Worm (Caenorhabditis elegans) whole organism, early embryonic: ENCODE results near the gene Y51H7C.9.

Experiments
- B0310.2 ChIP-seq: sonication (generic microtip); optimal IDR thresholded peaks from 2 replicates; lab custom pipeline; 2016; ENCODE audit warnings: mild to moderate bottlenecking, missing genetic modification characterization, missing compliant biosample characterization
- F13C5.2 ChIP-seq: sonication (generic microtip); optimal IDR thresholded peaks from 2 replicates; lab custom pipeline; 2017; ENCODE audit warnings: mild to moderate bottlenecking, missing genetic modification characterization, inconsistent platforms, missing compliant biosample characterization
- aly-1 ChIP-seq: sonication (generic microtip); optimal IDR thresholded peaks from 2 replicates; lab custom pipeline; 2016; ENCODE audit warnings: missing genetic modification characterization, missing compliant biosample characterization
- ama-1 ChIP-seq: fragments of 150-350 bp; optimal IDR thresholded peaks from 2 replicates; lab custom pipeline; 2014
- ceh-13 ChIP-seq: fragments of 200-800 bp; sonication (Bioruptor generic); optimal IDR thresholded peaks from 2 replicates; lab custom pipeline; 2018; ENCODE audit warnings: mild to moderate bottlenecking, missing genetic modification characterization, missing compliant biosample characterization
- ceh-36 ChIP-seq: sonication (generic microtip); optimal IDR thresholded peaks from 2 replicates; lab custom pipeline; 2016; ENCODE audit warnings: missing genetic modification characterization, inconsistent platforms, missing compliant biosample characterization
- ets-7 ChIP-seq: sonication (generic microtip); optimal IDR thresholded peaks from 2 replicates; lab custom pipeline; 2016; ENCODE audit warnings: missing genotype, missing genetic modification characterization, missing compliant biosample characterization
- flt-1 ChIP-seq: fragments of 200-800 bp; sonication (Bioruptor generic); IDR thresholded peaks from 2 replicates; pipeline ENCODE4 v1.3.6; 2022; ENCODE audit warnings: missing genetic modification characterization, missing compliant biosample characterization
- hmbx-1 ChIP-seq: sonication (generic microtip); optimal IDR thresholded peaks from 2 replicates; lab custom pipeline; 2016; ENCODE audit warnings: mild to moderate bottlenecking, missing genetic modification characterization, missing compliant biosample characterization
- hmg-4 ChIP-seq: fragments of 200-800 bp; sonication (Bioruptor generic); optimal IDR thresholded peaks from 2 replicates; lab custom pipeline; 2018; ENCODE audit warnings: mild to moderate bottlenecking, missing genetic modification characterization, missing compliant biosample characterization
- hnd-1 ChIP-seq: sonication (generic microtip); optimal IDR thresholded peaks from 2 replicates; lab custom pipeline; 2016; ENCODE audit warnings: missing genetic modification characterization, missing compliant biosample characterization
- pes-1 ChIP-seq: fragments of 200-800 bp; sonication (Bioruptor generic); IDR thresholded peaks from 2 replicates; pipeline ENCODE4 v1.3.6; 2022; ENCODE audit warnings: missing genetic modification reagents, missing genetic modification characterization, missing compliant biosample characterization
- scrt-1 ChIP-seq: fragments of 200-800 bp; sonication (Bioruptor generic); IDR thresholded peaks from 2 replicates; pipeline ENCODE4 v1.3.6; 2022; ENCODE audit warnings: missing genetic modification characterization, missing compliant biosample characterization
- sea-1 ChIP-seq: fragments of 200-800 bp; sonication (Bioruptor generic); conservative IDR thresholded peaks from 2 replicates; pipeline ENCODE4 v1.3.6; 2022; ENCODE audit warnings: missing genetic modification characterization, missing compliant biosample characterization
- tbx-11 ChIP-seq: fragments of 200-800 bp; sonication (Bioruptor generic); IDR thresholded peaks from 2 replicates; pipeline ENCODE4 v1.3.6; 2022; ENCODE audit warnings: missing genetic modification characterization, missing compliant biosample characterization
- tbx-37 ChIP-seq: fragments of 200-800 bp; sonication (Bioruptor generic); conservative IDR thresholded peaks from 2 replicates; pipeline ENCODE4 v1.3.6; 2022; ENCODE audit warnings: missing genetic modification reagents, missing genetic modification characterization, missing compliant biosample characterization
- tra-4 ChIP-seq: sonication (generic microtip); optimal IDR thresholded peaks from 2 replicates; lab custom pipeline; 2017; ENCODE audit warnings: missing genetic modification characterization, missing compliant biosample characterization

The Y51H7C.9 gene

ce11 chrII:1403056-1403455 lies 8.2 kb downstream of the Y51H7C.9 start, which contains the start of the genes Y51H7C.41 and cogc-4:
Gene Y51H7C.41 (plus strand): TSS chrII:1403321.
Gene cogc-4 (plus strand): TSS chrII:1403441.
- TF ChIP-seq hmbx-1 (tag; lab: Kevin White, UChicago) (no peak), scrt-1 (GFP tag; lab: Robert Waterston, UW) (no peak), hnd-1 (no peak)

ce11 chrII:1402167-1402619 lies 9.1 kb downstream of the Y51H7C.9 start, which contains the start of gene Y51H7C.7:
Gene Y51H7C.7 (plus strand): TSS chrII:1402569.
- TF ChIP-seq F13C5.2 (tag; lab: Kevin White, UChicago) (no peak), B0310.2 (no peak), tbx-11 (GFP tag; lab: Robert Waterston, UW) (no peak), hmg-4 (GFP tag; lab: Kevin White, UChicago) (no peak), ceh-36 (tag; lab: Kevin White, UChicago) (no peak), ama-1 (lab: Kevin White, UChicago) (no peak), tbx-37 (GFP tag; lab: Robert Waterston, UW) (no peak), ceh-13 (GFP tag; lab: Kevin White, UChicago) (no peak), ets-7 (tag; lab: Kevin White, UChicago) (no peak)

ce11 chrII:1401474-1401873 lies 9.8 kb downstream of the Y51H7C.9 start, which contains the start of gene Y51H7C.8:
Gene Y51H7C.8 (plus strand): TSS chrII:1401774.
- TF ChIP-seq ceh-13 (GFP tag; lab: Kevin White, UChicago) (no peak), sea-1 (GFP tag; lab: Robert Waterston, UW) (no peak), flt-1 (GFP tag; lab: Robert Waterston, UW) (no peak), ceh-36 (tag; lab: Kevin White, UChicago) (no peak), aly-1 (no peak), tra-4 (tag; lab: Kevin White, UChicago) (no peak), scrt-1 (GFP tag; lab: Robert Waterston, UW) (no peak), hmg-4 (GFP tag; lab: Kevin White, UChicago) (no peak), B0310.2 (no peak), tbx-11 (GFP tag; lab: Robert Waterston, UW) (no peak), ama-1 (lab: Kevin White, UChicago) (no peak), tbx-37 (GFP tag; lab: Robert Waterston, UW) (no peak), hnd-1 (no peak), F13C5.2 (tag; lab: Kevin White, UChicago) (no peak), ets-7 (tag; lab: Kevin White, UChicago) (no peak), pes-1 (GFP tag; lab: Robert Waterston, UW) (no peak), hmbx-1 (tag; lab: Kevin White, UChicago) (no peak)

ce11 chrII:1400105-1400504 lies 11.2 kb downstream of the Y51H7C.9 start, which contains the start of gene F54D12.1:
Gene F54D12.1 (plus strand): TSS chrII:1400405.
- TF ChIP-seq ceh-36 (tag; lab: Kevin White, UChicago), result no peak
- no peak for TF ChIP-seq B0310.2
- TF ChIP-seq pes-1 (GFP tag; lab: Robert Waterston, UW), result no peak
- TF ChIP-seq ceh-13 (GFP tag; lab: Kevin White, UChicago), result no peak
- TF ChIP-seq tbx-37 (GFP tag; lab: Robert Waterston, UW), result no peak
- no peak for TF ChIP-seq ama-1 (lab: Kevin White, UChicago)
- no peak for TF ChIP-seq hnd-1
- TF ChIP-seq hmg-4 (GFP tag; lab: Kevin White, UChicago), result no peak
- no peak for TF ChIP-seq tbx-11 (GFP tag; lab: Robert Waterston, UW)

- no peak for TF ChIP-seq scrt-1 (GFP tag; lab: Robert Waterston, UW)
- no peak for TF ChIP-seq ceh-13 (GFP tag; lab: Kevin White, UChicago)
- no peak for TF ChIP-seq ceh-36 (tag; lab: Kevin White, UChicago)
- no peak for TF ChIP-seq hmg-4 (GFP tag; lab: Kevin White, UChicago)
- no peak for TF ChIP-seq hmbx-1 (tag; lab: Kevin White, UChicago)
- TF ChIP-seq hnd-1, result no peak
- no peak for TF ChIP-seq aly-1
- TF ChIP-seq sea-1 (GFP tag; lab: Robert Waterston, UW), result no peak
- no peak for TF ChIP-seq ama-1 (lab: Kevin White, UChicago)
Measured at ce11 chrII:1398396-1398795, 12.9 kb downstream of the Y51H7C.9 start, which contains the start of gene F54D12.2. Gene F54D12.2 (plus strand): TSS chrII:1398696.

ce11 chrII:1397703-1398102 lies 13.6 kb downstream of the Y51H7C.9 start, which contains the start of gene F54D12.8:
Gene F54D12.8 (minus strand): TSS chrII:1398038.
- no peak for TF ChIP-seq tra-4 (tag; lab: Kevin White, UChicago)
- TF ChIP-seq hmbx-1 (tag; lab: Kevin White, UChicago), result no peak
- TF ChIP-seq scrt-1 (GFP tag; lab: Robert Waterston, UW), result no peak
- TF ChIP-seq tbx-11 (GFP tag; lab: Robert Waterston, UW), result no peak
- TF ChIP-seq B0310.2, result no peak
- no peak for TF ChIP-seq hnd-1
- no peak for TF ChIP-seq ceh-13 (GFP tag; lab: Kevin White, UChicago)
- TF ChIP-seq ama-1 (lab: Kevin White, UChicago), result no peak
- no peak for TF ChIP-seq F13C5.2 (tag; lab: Kevin White, UChicago)
- TF ChIP-seq flt-1 (GFP tag; lab: Robert Waterston, UW), result no peak
- TF ChIP-seq pes-1 (GFP tag; lab: Robert Waterston, UW), result no peak

- TF ChIP-seq ceh-36 (tag; lab: Kevin White, UChicago), result no peak
- TF ChIP-seq tbx-11 (GFP tag; lab: Robert Waterston, UW), result no peak
- TF ChIP-seq B0310.2, result no peak
- no peak for TF ChIP-seq ceh-13 (GFP tag; lab: Kevin White, UChicago)
- TF ChIP-seq hnd-1, result no peak
- no peak for TF ChIP-seq tbx-37 (GFP tag; lab: Robert Waterston, UW)
- no peak for TF ChIP-seq hmbx-1 (tag; lab: Kevin White, UChicago)
- TF ChIP-seq scrt-1 (GFP tag; lab: Robert Waterston, UW), result no peak
- TF ChIP-seq F13C5.2 (tag; lab: Kevin White, UChicago), result no peak
- TF ChIP-seq tra-4 (tag; lab: Kevin White, UChicago), result no peak
- TF ChIP-seq hmg-4 (GFP tag; lab: Kevin White, UChicago), result no peak
- no peak for TF ChIP-seq pes-1 (GFP tag; lab: Robert Waterston, UW)
- TF ChIP-seq aly-1, result no peak
- no peak for TF ChIP-seq ets-7 (tag; lab: Kevin White, UChicago)
- TF ChIP-seq flt-1 (GFP tag; lab: Robert Waterston, UW), result no peak
- no peak for TF ChIP-seq sea-1 (GFP tag; lab: Robert Waterston, UW)
- TF ChIP-seq ama-1 (lab: Kevin White, UChicago), result no peak
Measured at ce11 chrII:1386478-1386877, 24.8 kb downstream of the Y51H7C.9 start, which contains the start of gene aat-7. Gene aat-7 (plus strand): TSS chrII:1386870.
